Fruit fly (Drosophila melanogaster) S2 (cell line): ENCODE measurements around the gene yellow-e.

ENCODE experiments used
- CG8478 ChIP-seq: fragments of >200 bp; optimal IDR thresholded peaks from 2 replicates; lab custom pipeline; 2018
- CTCF ChIP-seq, 2 experiments: fragments of >200 bp; optimal IDR thresholded peaks; 2 replicates each; lab custom pipeline; 2018

dm6 chr3R:13446048-13446447 lies 31.0 kb upstream of the yellow-e start:
- TF ChIP-seq CG8478: no peak
- no peak for TF ChIP-seq CTCF (optimal IDR thresholded peaks at IDR 0.05; lab: Kevin White, UChicago)
